Worm (Caenorhabditis elegans) whole organism, L3 larva: ENCODE data around the gene pmp-3.

Experiments used
- R02D3.7 ChIP-seq: fragments of 150-350 bp; optimal IDR thresholded peaks from 2 replicates; lab custom pipeline; 2014; ENCODE audit warnings: missing biosample characterization, missing genetic modification characterization
- ZK546.5 ChIP-seq: sonication (generic microtip); optimal IDR thresholded peaks from 2 replicates; lab custom pipeline; 2017; ENCODE audit warnings: missing biosample characterization, missing genetic modification characterization
- aly-2 ChIP-seq: fragments of 150-350 bp; optimal IDR thresholded peaks from 2 replicates; lab custom pipeline; 2014; ENCODE audit warnings: missing biosample characterization, missing genetic modification characterization
- ama-1 ChIP-seq: fragments of 150-350 bp; optimal IDR thresholded peaks from 2 replicates; lab custom pipeline; 2018
- ceh-16 ChIP-seq: sonication (generic microtip); optimal IDR thresholded peaks from 2 replicates; lab custom pipeline; 2017; ENCODE audit warnings: missing biosample characterization, missing genetic modification characterization
- ceh-82 ChIP-seq: fragments of 150-350 bp; optimal IDR thresholded peaks from 2 replicates; lab custom pipeline; 2014; ENCODE audit warnings: missing biosample characterization, missing genetic modification characterization
- ceh-9 ChIP-seq: sonication (generic microtip); optimal IDR thresholded peaks from 2 replicates; lab custom pipeline; 2018; ENCODE audit warnings: missing biosample characterization, missing genetic modification characterization
- daf-12 ChIP-seq: fragments of 150-350 bp; optimal IDR thresholded peaks from 2 replicates; lab custom pipeline; 2014; ENCODE audit warnings: missing biosample characterization, missing genetic modification reagents, missing genetic modification characterization
- egl-5 ChIP-seq: fragments of 150-350 bp; optimal IDR thresholded peaks from 2 replicates; lab custom pipeline; 2017; ENCODE audit warnings: missing biosample characterization, missing genetic modification reagents, missing genetic modification characterization, inconsistent platforms
- elt-1 ChIP-seq: fragments of 150-350 bp; optimal IDR thresholded peaks from 2 replicates; lab custom pipeline; 2014; ENCODE audit warnings: missing biosample characterization, missing genetic modification characterization
- elt-2 ChIP-seq: sonication (generic microtip); optimal IDR thresholded peaks from 2 replicates; lab custom pipeline; 2016; ENCODE audit warnings: missing genetic modification reagents, mild to moderate bottlenecking, missing genetic modification characterization, missing compliant biosample characterization
- elt-3 ChIP-seq, 3 experiments: fragments of 150-350 bp in 1 of 3; sonication (generic microtip) in 2 of 3; optimal IDR thresholded peaks; 2 replicates in 2 of 3; 4 replicates in 1 of 3; lab custom pipeline; 2014 to 2017; ENCODE audit warnings: missing biosample characterization in 3 of 3, missing genetic modification characterization in 3 of 3
- eor-1 ChIP-seq, 2 experiments: fragments of 150-350 bp; optimal IDR thresholded peaks; 2 replicates each; lab custom pipeline; 2014 to 2018; ENCODE audit warnings: missing biosample characterization in 2 of 2, missing genetic modification characterization in 2 of 2
- fkh-10 ChIP-seq: sonication (generic microtip); optimal IDR thresholded peaks from 2 replicates; lab custom pipeline; 2017; ENCODE audit warnings: missing biosample characterization, missing genetic modification reagents, missing genetic modification characterization
- fos-1 ChIP-seq: fragments of 150-350 bp; optimal IDR thresholded peaks from 2 replicates; lab custom pipeline; 2014; ENCODE audit warnings: missing biosample characterization, missing genetic modification characterization
- hmg-11 ChIP-seq: sonication (generic microtip); optimal IDR thresholded peaks from 2 replicates; lab custom pipeline; 2016; ENCODE audit warnings: missing genetic modification characterization, missing compliant biosample characterization
- jun-1 ChIP-seq: fragments of 150-350 bp; optimal IDR thresholded peaks from 2 replicates; lab custom pipeline; 2014; ENCODE audit warnings: missing biosample characterization, missing genetic modification reagents, missing genetic modification characterization
- lin-39 ChIP-seq: fragments of 150-350 bp; optimal IDR thresholded peaks from 2 replicates; lab custom pipeline; 2018; ENCODE audit warnings: missing biosample characterization, missing genetic modification reagents, missing genetic modification characterization
- lsy-12 ChIP-seq: sonication (generic microtip); optimal IDR thresholded peaks from 2 replicates; lab custom pipeline; 2016; ENCODE audit warnings: mild to moderate bottlenecking, missing genetic modification characterization, missing compliant biosample characterization
- mdl-1 ChIP-seq: fragments of 150-350 bp; optimal IDR thresholded peaks from 2 replicates; lab custom pipeline; 2014; ENCODE audit warnings: missing biosample characterization, missing genetic modification characterization
- nfya-1 ChIP-seq: sonication (generic microtip); optimal IDR thresholded peaks from 2 replicates; lab custom pipeline; 2017; ENCODE audit warnings: missing genetic modification characterization, mild to moderate bottlenecking, missing compliant biosample characterization, antibody characterized with exemption, moderate library complexity; ENCODE audit not compliant: insufficient read depth
- nhr-12 ChIP-seq: fragments of 150-350 bp; optimal IDR thresholded peaks from 2 replicates; lab custom pipeline; 2014; ENCODE audit warnings: missing biosample characterization, missing genetic modification characterization
- nhr-23 ChIP-seq: fragments of 150-350 bp; optimal IDR thresholded peaks from 2 replicates; lab custom pipeline; 2014; ENCODE audit warnings: missing biosample characterization, missing genetic modification reagents, missing genetic modification characterization
- nhr-237 ChIP-seq: fragments of 150-350 bp; optimal IDR thresholded peaks from 2 replicates; lab custom pipeline; 2014; ENCODE audit warnings: missing biosample characterization, missing genetic modification characterization
- nhr-25 ChIP-seq: sonication (generic microtip); optimal IDR thresholded peaks from 2 replicates; lab custom pipeline; 2017; ENCODE audit warnings: missing biosample characterization, missing genetic modification characterization
- nhr-28 ChIP-seq: fragments of 150-350 bp; optimal IDR thresholded peaks from 2 replicates; lab custom pipeline; 2014; ENCODE audit warnings: missing biosample characterization, missing genetic modification characterization
- nhr-43 ChIP-seq: sonication (generic microtip); optimal IDR thresholded peaks from 2 replicates; lab custom pipeline; 2016; ENCODE audit warnings: mild to moderate bottlenecking, missing genetic modification characterization, missing compliant biosample characterization; ENCODE audit not compliant: poor library complexity, severe bottlenecking
- nhr-67 ChIP-seq: fragments of 150-350 bp; optimal IDR thresholded peaks from 2 replicates; lab custom pipeline; 2014; ENCODE audit warnings: missing biosample characterization, missing genetic modification characterization
- nhr-76 ChIP-seq: fragments of 150-350 bp; sonication (generic microtip); optimal IDR thresholded peaks from 5 replicates; lab custom pipeline; 2014; ENCODE audit warnings: missing biosample characterization, missing genetic modification characterization
- pqm-1 ChIP-seq: fragments of 150-350 bp; optimal IDR thresholded peaks from 2 replicates; lab custom pipeline; 2017; ENCODE audit warnings: missing biosample characterization, missing genetic modification characterization, inconsistent platforms
- snpc-4 ChIP-seq: fragments of 150-350 bp; optimal IDR thresholded peaks from 2 replicates; lab custom pipeline; 2014; ENCODE audit warnings: missing biosample characterization, missing genetic modification characterization
- tbx-2 ChIP-seq: sonication (generic microtip); optimal IDR thresholded peaks from 2 replicates; lab custom pipeline; 2016; ENCODE audit warnings: mild to moderate bottlenecking, missing genetic modification characterization, missing compliant biosample characterization
- unc-39 ChIP-seq: sonication (generic microtip); optimal IDR thresholded peaks from 4 replicates; lab custom pipeline; 2017; ENCODE audit warnings: missing biosample characterization, missing genetic modification characterization
- unc-62 ChIP-seq: fragments of 150-350 bp; sonication (generic microtip); optimal IDR thresholded peaks from 4 replicates; lab custom pipeline; 2014; ENCODE audit warnings: missing biosample characterization, missing genetic modification reagents, missing genetic modification characterization
- ztf-11 ChIP-seq: fragments of 150-350 bp; optimal IDR thresholded peaks from 2 replicates; lab custom pipeline; 2014; ENCODE audit warnings: missing biosample characterization, missing genetic modification characterization

The pmp-3 gene

ce11 chrV:14658131-14658530, 11.6 kb downstream of the pmp-3 start, which contains the start of gene slc-25A29:
Gene slc-25A29 (minus strand): TSS chrV:14658175.
- peak; percentile 16 for TF ChIP-seq nhr-23 (tag; lab: Kevin White, UChicago)
- peak; percentile 37 for TF ChIP-seq nhr-25 (tag; lab: Kevin White, UChicago)
- TF ChIP-seq nhr-43, result no peak
- peak in 2 of 3 experiments; percentile 54 to 63 for TF ChIP-seq elt-3 (tag; optimal IDR thresholded peaks at IDR 0.05; lab: Kevin White, UChicago)

ce11 chrV:14659595-14659994, 13.1 kb downstream of the pmp-3 start:
- TF ChIP-seq ceh-9 (tag; lab: Kevin White, UChicago) (no peak), nhr-28 (no peak), ceh-82 (tag; lab: Kevin White, UChicago) (no peak), ceh-16 (no peak), R02D3.7 (tag; lab: Kevin White, UChicago) (no peak), nfya-1 (tag; lab: Kevin White, UChicago) (no peak), nhr-67 (no peak), ztf-11 (no peak), hmg-11 (tag; lab: Kevin White, UChicago) (no peak), jun-1 (tag; lab: Kevin White, UChicago) (no peak), daf-12 (tag; lab: Kevin White, UChicago) (no peak), nhr-12 (tag; lab: Kevin White, UChicago) (no peak), tbx-2 (tag; lab: Kevin White, UChicago) (no peak), lin-39 (no peak), nhr-237 (no peak), nhr-23 (tag; lab: Kevin White, UChicago) (no peak), elt-3 (tag; optimal IDR thresholded peaks at IDR 0.05; lab: Kevin White, UChicago) (no peak), aly-2 (tag; lab: Kevin White, UChicago) (no peak), pqm-1 (tag; lab: Kevin White, UChicago) (no peak)

- TF ChIP-seq lsy-12 (tag; lab: Kevin White, UChicago) (peak; percentile 25), nhr-43 (peak; percentile 90), aly-2 (tag; lab: Kevin White, UChicago) (no peak), ceh-82 (tag; lab: Kevin White, UChicago) (no peak), nhr-25 (tag; lab: Kevin White, UChicago) (peak; percentile 82), ama-1 (no peak), nhr-23 (tag; lab: Kevin White, UChicago) (peak; percentile 74), nfya-1 (tag; lab: Kevin White, UChicago) (peak; percentile 20), elt-3 (tag; optimal IDR thresholded peaks at IDR 0.05; lab: Kevin White, UChicago) (peak in 1 of 3 experiments; percentile 35), R02D3.7 (tag; lab: Kevin White, UChicago) (peak; percentile 24), mdl-1 (peak; percentile 70)
These were observed 14.2 kb downstream of the pmp-3 start, which contains the start of gene srh-17 for ce11 chrV:14660608-14661355. Gene srh-17 (plus strand): TSS chrV:14661305.

- TF ChIP-seq unc-39, result no peak
- no peak for TF ChIP-seq nhr-25 (tag; lab: Kevin White, UChicago)
- TF ChIP-seq nhr-43, result no peak
- TF ChIP-seq fkh-10 (GFP tag; lab: Kevin White, UChicago), result no peak
- no peak for TF ChIP-seq ZK546.5 (tag; lab: Kevin White, UChicago)
- no peak for TF ChIP-seq eor-1 (tag; optimal IDR thresholded peaks at IDR 0.05; lab: Kevin White, UChicago)
- TF ChIP-seq nhr-67, result no peak
- no peak for TF ChIP-seq elt-2
- no peak for TF ChIP-seq elt-1 (tag; lab: Kevin White, UChicago)
These were observed 16.5 kb downstream of the pmp-3 start, which contains the start of gene C47E8.9 for ce11 chrV:14663006-14663405. Gene C47E8.9 (plus strand): TSS chrV:14663306.

ce11 chrV:14665728-14666127, 19.2 kb downstream of the pmp-3 start, which contains the start of gene C47E8.1:
Gene C47E8.1 (plus strand): TSS chrV:14666028.
- TF ChIP-seq nhr-76 (tag; lab: Kevin White, UChicago) (no peak), pqm-1 (tag; lab: Kevin White, UChicago) (no peak), daf-12 (tag; lab: Kevin White, UChicago) (no peak), fos-1 (tag; lab: Kevin White, UChicago) (no peak), nhr-25 (tag; lab: Kevin White, UChicago) (no peak), R02D3.7 (tag; lab: Kevin White, UChicago) (no peak), unc-62 (GFP tag; lab: Kevin White, UChicago) (no peak), fkh-10 (GFP tag; lab: Kevin White, UChicago) (no peak), ceh-9 (tag; lab: Kevin White, UChicago) (no peak), egl-5 (tag; lab: Kevin White, UChicago) (no peak), unc-39 (no peak), snpc-4 (tag; lab: Kevin White, UChicago) (no peak), nfya-1 (tag; lab: Kevin White, UChicago) (no peak), nhr-43 (no peak)
